Worm (Caenorhabditis elegans) whole organism, L4/young adult: ENCODE results near the gene srg-45.

Experiments used
- W03F9.2 ChIP-seq: fragments of 150-350 bp; optimal IDR thresholded peaks from 2 replicates; lab custom pipeline; 2014; ENCODE audit warnings: missing biosample characterization, missing genetic modification characterization
- him-1 ChIP-seq: sonication (generic microtip); optimal IDR thresholded peaks from 2 replicates; lab custom pipeline; 2016; ENCODE audit warnings: missing genotype, missing genetic modification reagents, missing genetic modification characterization, missing compliant biosample characterization

DNA sequence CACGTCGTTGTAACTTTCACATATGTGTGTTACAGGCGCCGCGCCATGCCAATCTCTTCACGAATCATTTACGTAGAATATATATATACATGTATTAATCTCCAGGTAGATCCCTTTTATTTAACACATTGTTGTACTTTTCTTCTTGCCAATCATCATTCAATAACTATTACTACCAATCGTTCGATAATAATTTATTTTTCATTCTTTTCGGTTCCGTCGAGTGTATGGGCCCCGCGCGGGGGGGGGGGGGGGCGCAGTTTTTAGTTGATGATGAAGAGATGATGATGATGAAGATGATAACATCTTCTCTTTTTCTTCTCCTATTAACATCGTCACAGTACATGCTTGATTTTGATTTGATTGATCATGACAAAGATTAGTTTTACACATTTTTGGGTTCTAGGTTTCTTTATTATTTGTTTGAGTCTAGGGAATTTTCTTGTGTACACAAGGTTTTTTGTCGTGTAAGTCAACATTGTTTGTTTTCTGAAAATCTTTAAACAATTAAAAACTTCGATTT, 8.0 kb upstream of the srg-45 start:
- no peak for TF ChIP-seq W03F9.2
- TF ChIP-seq him-1 (tag; lab: Kevin White, UChicago) = no peak
